Fruit fly (Drosophila melanogaster) whole organism, embryonic: ENCODE results near the gene CG4101.

Experiments
- Blimp-1 ChIP-seq: fragments of 200-800 bp; sonication (Bioruptor generic); optimal IDR thresholded peaks from 3 replicates; lab custom pipeline; 2018; ENCODE audit warnings: missing biosample characterization, missing genetic modification characterization, mild to moderate bottlenecking, moderate library complexity, missing genetic modification reagents
- CG10565 ChIP-seq: fragments of 200-800 bp; sonication (Bioruptor generic); optimal IDR thresholded peaks from 3 replicates; lab custom pipeline; 2016; ENCODE audit warnings: missing biosample characterization, mild to moderate bottlenecking, missing genetic modification characterization
- CG12299 ChIP-seq: fragments of 200-800 bp; sonication (Bioruptor generic); optimal IDR thresholded peaks from 2 replicates; lab custom pipeline; 2018; ENCODE audit warnings: missing biosample characterization, mild to moderate bottlenecking, missing genetic modification characterization
- CG18476 ChIP-seq: fragments of 200-800 bp; sonication (Bioruptor generic); optimal IDR thresholded peaks from 2 replicates; lab custom pipeline; 2016; ENCODE audit warnings: missing biosample characterization, mild to moderate bottlenecking, missing genetic modification characterization
- CG3995 ChIP-seq: fragments of 200-800 bp; sonication (Bioruptor generic); optimal IDR thresholded peaks from 3 replicates; lab custom pipeline; 2016; ENCODE audit warnings: missing biosample characterization, missing genetic modification characterization
- Chrac-16 ChIP-seq: fragments of 200-800 bp; sonication (Bioruptor generic); optimal IDR thresholded peaks from 3 replicates; lab custom pipeline; 2016; ENCODE audit warnings: missing biosample characterization, missing genetic modification characterization
- HLH4C ChIP-seq: fragments of 200-800 bp; sonication (Bioruptor generic); IDR thresholded peaks from 3 replicates; pipeline ENCODE4 v1.3.6; 2022; ENCODE audit warnings: missing biosample characterization, missing genetic modification characterization; ENCODE audit not compliant: partially characterized antibody
- Opbp ChIP-seq: fragments of 200-800 bp; sonication (Bioruptor generic); IDR thresholded peaks from 3 replicates; pipeline ENCODE4 v1.3.6; 2022; ENCODE audit warnings: missing biosample characterization, missing genetic modification characterization; ENCODE audit not compliant: partially characterized antibody
- Ptx1 ChIP-seq: fragments of 200-800 bp; sonication (Bioruptor generic); IDR thresholded peaks from 2 replicates; pipeline ENCODE4 v1.3.6; 2022; ENCODE audit warnings: missing biosample characterization, missing genetic modification characterization
- chn ChIP-seq: fragments of 200-800 bp; sonication (Bioruptor generic); optimal IDR thresholded peaks from 2 replicates; lab custom pipeline; 2016; ENCODE audit warnings: missing biosample characterization, missing genetic modification characterization
- gsb ChIP-seq: fragments of 200-800 bp; sonication (Bioruptor generic); IDR thresholded peaks from 2 replicates; pipeline ENCODE4 v1.3.6; 2022; ENCODE audit warnings: missing biosample characterization, missing genetic modification characterization
- kay ChIP-seq: fragments of 200-800 bp; sonication (Bioruptor generic); optimal IDR thresholded peaks from 2 replicates; lab custom pipeline; 2016; ENCODE audit warnings: missing biosample characterization, missing genetic modification characterization
- sr ChIP-seq: fragments of 200-800 bp; sonication (Bioruptor generic); IDR thresholded peaks from 3 replicates; pipeline ENCODE4 v1.3.6; 2022; ENCODE audit warnings: missing biosample characterization, missing genetic modification characterization

DNA sequence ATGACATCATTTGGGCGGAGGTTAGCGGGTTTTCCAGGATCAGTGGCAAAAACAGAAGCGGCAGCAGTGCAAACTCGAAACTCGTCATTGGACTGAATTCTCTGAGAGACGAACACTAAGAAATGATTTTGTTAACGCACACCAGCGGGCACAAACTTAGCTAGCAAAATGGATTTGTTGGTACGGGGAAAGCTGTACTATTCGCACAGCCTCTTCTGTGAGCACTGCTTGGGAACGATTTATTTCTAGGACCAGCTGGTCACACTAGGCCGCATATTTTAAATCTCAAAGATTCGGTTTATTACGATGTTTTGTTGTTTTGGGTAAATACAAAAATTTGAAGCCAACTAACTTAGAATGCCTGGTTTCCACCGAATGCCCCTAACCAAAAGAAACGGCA lies 3.2 kb upstream of the CG4101 start, which contains the start of gene CG4098:
- TF ChIP-seq Chrac-16 (peak; percentile 51), CG3995 (peak; percentile 80), Blimp-1 (GFP tag; lab: Kevin White, UChicago) (peak; percentile 12), CG10565 (GFP tag; lab: Kevin White, UChicago) (no peak), CG18476 (no peak), sr (GFP tag; lab: Robert Waterston, UW) (0 out of 3 replicates have a peak, but pooled peaks have one; percentile 27), chn (peak; percentile 46), Ptx1 (peak; percentile 79), Opbp (no peak; the same call in 2 of the 3 replicates), kay (GFP tag; lab: Kevin White, UChicago) (peak; percentile 2), gsb (GFP tag; lab: Robert Waterston, UW) (no peak), CG12299 (tag; lab: Kevin White, UChicago) (no peak), HLH4C (GFP tag; lab: Robert Waterston, UW) (no peak)
